Fruit fly (Drosophila melanogaster) whole organism, embryonic: Measurements from ENCODE around the gene CG7065.

Experiments used
- Aef1 ChIP-seq: fragments of 200-800 bp; sonication (Bioruptor generic); IDR thresholded peaks from 3 replicates; pipeline ENCODE4 v1.3.6; 2022; ENCODE audit warnings: missing biosample characterization, missing genetic modification characterization
- Antp ChIP-seq: fragments of 200-800 bp; sonication (Bioruptor generic); optimal IDR thresholded peaks from 3 replicates; lab custom pipeline; 2016; ENCODE audit warnings: missing biosample characterization, missing genetic modification characterization
- B-H2 ChIP-seq: fragments of 200-800 bp; sonication (Bioruptor generic); optimal IDR thresholded peaks from 2 replicates; lab custom pipeline; 2018; ENCODE audit warnings: missing biosample characterization, mild to moderate bottlenecking, missing genetic modification characterization
- CG10565 ChIP-seq: fragments of 200-800 bp; sonication (Bioruptor generic); optimal IDR thresholded peaks from 3 replicates; lab custom pipeline; 2016; ENCODE audit warnings: missing biosample characterization, mild to moderate bottlenecking, missing genetic modification characterization
- CG10654 ChIP-seq: fragments of 200-800 bp; sonication (Bioruptor generic); optimal IDR thresholded peaks from 2 replicates; lab custom pipeline; 2016; ENCODE audit warnings: missing biosample characterization, missing genetic modification characterization
- CG10959 ChIP-seq: fragments of 200-800 bp; sonication (Bioruptor generic); IDR thresholded peaks from 2 replicates; pipeline ENCODE4 v1.3.6; 2022; ENCODE audit warnings: missing biosample characterization, missing genetic modification characterization
- CG11398 ChIP-seq: fragments of 200-800 bp; sonication (Bioruptor generic); optimal IDR thresholded peaks from 2 replicates; lab custom pipeline; 2016; ENCODE audit warnings: missing biosample characterization, missing genetic modification characterization
- CG12236 ChIP-seq: fragments of 200-800 bp; sonication (Bioruptor generic); optimal IDR thresholded peaks from 2 replicates; lab custom pipeline; 2016; ENCODE audit warnings: missing biosample characterization, missing genetic modification characterization
- CG12744 ChIP-seq: fragments of 200-800 bp; sonication (Bioruptor generic); optimal IDR thresholded peaks from 2 replicates; lab custom pipeline; 2016; ENCODE audit warnings: missing biosample characterization, missing genetic modification characterization
- CG13775 ChIP-seq: fragments of 200-800 bp; sonication (Bioruptor generic); optimal IDR thresholded peaks from 3 replicates; lab custom pipeline; 2017; ENCODE audit warnings: missing biosample characterization, mild to moderate bottlenecking, missing genetic modification characterization
- CG14441 ChIP-seq: fragments of 200-800 bp; sonication (Bioruptor generic); IDR thresholded peaks from 2 replicates; pipeline ENCODE4 v1.3.6; 2022; ENCODE audit warnings: missing biosample characterization, missing genetic modification characterization
- CG14860 ChIP-seq: fragments of 200-800 bp; sonication (Bioruptor generic); IDR thresholded peaks from 3 replicates; pipeline ENCODE4 v1.3.6; 2022; ENCODE audit warnings: missing biosample characterization, missing genetic modification characterization; ENCODE audit not compliant: partially characterized antibody
- CG15011 ChIP-seq: fragments of 200-800 bp; sonication (Bioruptor generic); optimal IDR thresholded peaks from 3 replicates; lab custom pipeline; 2018; ENCODE audit warnings: missing biosample characterization, mild to moderate bottlenecking, missing genetic modification characterization
- CG15479 ChIP-seq: fragments of 200-800 bp; sonication (Bioruptor generic); optimal IDR thresholded peaks from 3 replicates; lab custom pipeline; 2019; ENCODE audit warnings: missing biosample characterization, mild to moderate bottlenecking, missing genetic modification characterization, moderate library complexity
- CG16815 ChIP-seq: fragments of 200-800 bp; sonication (Bioruptor generic); optimal IDR thresholded peaks from 3 replicates; lab custom pipeline; 2017; ENCODE audit warnings: missing biosample characterization, mild to moderate bottlenecking, missing genetic modification characterization
- CG17361 ChIP-seq: fragments of 200-800 bp; sonication (Bioruptor generic); IDR thresholded peaks from 3 replicates; pipeline ENCODE4 v1.3.6; 2022; ENCODE audit warnings: missing biosample characterization, missing genetic modification characterization
- CG18262 ChIP-seq: fragments of 200-800 bp; optimal IDR thresholded peaks from 3 replicates; lab custom pipeline; 2019; ENCODE audit warnings: missing biosample characterization, mild to moderate bottlenecking, missing genetic modification characterization, moderate library complexity
- CG18599 ChIP-seq: fragments of 200-800 bp; sonication (Bioruptor generic); optimal IDR thresholded peaks from 3 replicates; lab custom pipeline; 2017; ENCODE audit warnings: missing biosample characterization, missing genetic modification characterization, mild to moderate bottlenecking, moderate library complexity, missing genetic modification reagents
- CG42726 ChIP-seq: fragments of 200-800 bp; sonication (Bioruptor generic); IDR thresholded peaks from 2 replicates; pipeline ENCODE4 v1.3.6; 2022; ENCODE audit warnings: missing biosample characterization, missing genetic modification characterization; ENCODE audit not compliant: partially characterized antibody
- CG6254 ChIP-seq: fragments of 200-800 bp; sonication (Bioruptor generic); optimal IDR thresholded peaks from 3 replicates; lab custom pipeline; 2017; ENCODE audit warnings: mild to moderate bottlenecking, missing biosample characterization, missing genetic modification reagents, missing genetic modification characterization
- CG6689 ChIP-seq: fragments of 200-800 bp; sonication (Bioruptor generic); IDR thresholded peaks from 2 replicates; pipeline ENCODE4 v1.3.6; 2022; ENCODE audit warnings: missing biosample characterization, missing genetic modification characterization
- CG7357 ChIP-seq: fragments of 200-800 bp; sonication (Bioruptor generic); IDR thresholded peaks from 3 replicates; pipeline ENCODE4 v1.3.6; 2022; ENCODE audit warnings: missing biosample characterization, missing genetic modification characterization
- CG7963 ChIP-seq: fragments of 200-800 bp; sonication (Bioruptor generic); IDR thresholded peaks from 3 replicates; pipeline ENCODE4 v1.3.6; 2022; ENCODE audit warnings: missing biosample characterization, missing genetic modification characterization; ENCODE audit not compliant: partially characterized antibody
- CG9609 ChIP-seq: fragments of 200-800 bp; sonication (Bioruptor generic); optimal IDR thresholded peaks from 3 replicates; lab custom pipeline; 2016; ENCODE audit warnings: missing biosample characterization, missing genetic modification characterization
- CG9817 ChIP-seq: fragments of 200-800 bp; sonication (Bioruptor generic); optimal IDR thresholded peaks from 2 replicates; lab custom pipeline; 2018; ENCODE audit warnings: missing biosample characterization, mild to moderate bottlenecking, missing genetic modification characterization, moderate library complexity
- Doc3 ChIP-seq: fragments of 200-800 bp; sonication (Bioruptor generic); IDR thresholded peaks from 3 replicates; pipeline ENCODE4 v1.3.6; 2022; ENCODE audit warnings: missing biosample characterization, missing genetic modification characterization; ENCODE audit not compliant: partially characterized antibody
- Dp ChIP-seq: fragments of 200-800 bp; sonication (Bioruptor generic); optimal IDR thresholded peaks from 2 replicates; lab custom pipeline; 2018; ENCODE audit warnings: missing biosample characterization, mild to moderate bottlenecking, missing genetic modification characterization, moderate library complexity
- Dref ChIP-seq: fragments of 200-800 bp; sonication (Bioruptor generic); IDR thresholded peaks from 2 replicates; pipeline ENCODE4 v1.3.6; 2022; ENCODE audit warnings: missing biosample characterization, missing genetic modification characterization
- Eip74EF ChIP-seq, 2 experiments: fragments of 200-800 bp in 1 of 2; fragments of >200 bp in 1 of 2; sonication (Bioruptor generic) in 1 of 2; optimal IDR thresholded peaks; 2 replicates each; lab custom pipeline; 2017 to 2019; ENCODE audit warnings: missing biosample characterization in 2 of 2, missing genetic modification characterization in 2 of 2, mild to moderate bottlenecking in 1 of 2, moderate library complexity in 1 of 2
- Meics ChIP-seq: fragments of 200-800 bp; sonication (Bioruptor generic); optimal IDR thresholded peaks from 2 replicates; lab custom pipeline; 2017; ENCODE audit warnings: missing biosample characterization, mild to moderate bottlenecking, missing genetic modification characterization
- Six4 ChIP-seq: fragments of 200-800 bp; sonication (Bioruptor generic); optimal IDR thresholded peaks from 2 replicates; lab custom pipeline; 2016; ENCODE audit warnings: missing biosample characterization, missing genetic modification characterization
- Sox100B ChIP-seq: fragments of 200-800 bp; sonication (Bioruptor generic); optimal IDR thresholded peaks from 3 replicates; lab custom pipeline; 2018; ENCODE audit warnings: missing biosample characterization, mild to moderate bottlenecking, missing genetic modification characterization
- Xbp1 ChIP-seq: fragments of 200-800 bp; sonication (Bioruptor generic); optimal IDR thresholded peaks from 3 replicates; lab custom pipeline; 2016; ENCODE audit warnings: missing biosample characterization, mild to moderate bottlenecking, missing genetic modification characterization
- bsh ChIP-seq, 2 experiments: fragments of 200-800 bp; sonication (Bioruptor generic); optimal IDR thresholded peaks; 2 replicates each; lab custom pipeline; 2017 to 2018; ENCODE audit warnings: mild to moderate bottlenecking in 2 of 2, missing biosample characterization in 2 of 2, missing genetic modification characterization in 2 of 2, moderate library complexity in 1 of 2
- da ChIP-seq: fragments of 200-800 bp; sonication (Bioruptor generic); optimal IDR thresholded peaks from 2 replicates; lab custom pipeline; 2016; ENCODE audit warnings: missing biosample characterization, missing genetic modification characterization
- dmrt99B ChIP-seq: fragments of 200-800 bp; sonication (Bioruptor generic); optimal IDR thresholded peaks from 2 replicates; lab custom pipeline; 2018; ENCODE audit warnings: missing biosample characterization, mild to moderate bottlenecking, missing genetic modification characterization, moderate library complexity
- fu2 ChIP-seq: fragments of 200-800 bp; sonication (Bioruptor generic); optimal IDR thresholded peaks from 2 replicates; lab custom pipeline; 2016; ENCODE audit warnings: missing biosample characterization, missing genetic modification characterization
- grn ChIP-seq: fragments of 200-800 bp; sonication (Bioruptor generic); optimal IDR thresholded peaks from 3 replicates; lab custom pipeline; 2017; ENCODE audit warnings: missing biosample characterization, missing genetic modification characterization
- hkb ChIP-seq, 2 experiments: fragments of 200-800 bp in 1 of 2; fragments of >200 bp in 1 of 2; sonication (Bioruptor generic) in 1 of 2; IDR thresholded peaks in 1 of 2; optimal IDR thresholded peaks in 1 of 2; 2 replicates each; pipeline versions ENCODE4 v1.3.6 to Lab custom; 2017 to 2022; ENCODE audit warnings: missing biosample characterization in 1 of 2, missing genetic modification characterization in 1 of 2
- inv ChIP-seq: fragments of 200-800 bp; sonication (Bioruptor generic); IDR thresholded peaks from 2 replicates; pipeline ENCODE4 v1.3.6; 2022; ENCODE audit warnings: missing biosample characterization, missing genetic modification characterization; ENCODE audit not compliant: partially characterized antibody
- jumu ChIP-seq: fragments of 200-800 bp; sonication (Bioruptor generic); optimal IDR thresholded peaks from 3 replicates; lab custom pipeline; 2016; ENCODE audit warnings: missing biosample characterization, missing genetic modification characterization
- lbe ChIP-seq: fragments of 200-800 bp; sonication (Bioruptor generic); optimal IDR thresholded peaks from 2 replicates; lab custom pipeline; 2016; ENCODE audit warnings: missing biosample characterization, mild to moderate bottlenecking, missing genetic modification characterization
- shn ChIP-seq: fragments of 200-800 bp; sonication (Bioruptor generic); optimal IDR thresholded peaks from 3 replicates; lab custom pipeline; 2016; ENCODE audit warnings: missing biosample characterization, missing genetic modification characterization
- sr ChIP-seq: fragments of 200-800 bp; sonication (Bioruptor generic); IDR thresholded peaks from 3 replicates; pipeline ENCODE4 v1.3.6; 2022; ENCODE audit warnings: missing biosample characterization, missing genetic modification characterization
- tna ChIP-seq: fragments of 200-800 bp; sonication (Bioruptor generic); IDR thresholded peaks from 2 replicates; pipeline ENCODE4 v1.3.6; 2022; ENCODE audit warnings: missing biosample characterization, missing genetic modification characterization; ENCODE audit not compliant: partially characterized antibody
- vvl ChIP-seq: fragments of 200-800 bp; sonication (Bioruptor generic); IDR thresholded peaks from 2 replicates; pipeline ENCODE4 v1.3.6; 2022; ENCODE audit warnings: missing biosample characterization, missing genetic modification characterization
- zen ChIP-seq: fragments of 200-800 bp; sonication (Bioruptor generic); optimal IDR thresholded peaks from 3 replicates; lab custom pipeline; 2018; ENCODE audit warnings: missing biosample characterization, mild to moderate bottlenecking, missing genetic modification characterization, moderate library complexity
- zen2 ChIP-seq: fragments of 200-800 bp; sonication (Bioruptor generic); IDR thresholded peaks from 3 replicates; pipeline ENCODE4 v1.3.6; 2022; ENCODE audit warnings: missing biosample characterization, missing genetic modification characterization; ENCODE audit not compliant: partially characterized antibody

Gene CG7065

DNA sequence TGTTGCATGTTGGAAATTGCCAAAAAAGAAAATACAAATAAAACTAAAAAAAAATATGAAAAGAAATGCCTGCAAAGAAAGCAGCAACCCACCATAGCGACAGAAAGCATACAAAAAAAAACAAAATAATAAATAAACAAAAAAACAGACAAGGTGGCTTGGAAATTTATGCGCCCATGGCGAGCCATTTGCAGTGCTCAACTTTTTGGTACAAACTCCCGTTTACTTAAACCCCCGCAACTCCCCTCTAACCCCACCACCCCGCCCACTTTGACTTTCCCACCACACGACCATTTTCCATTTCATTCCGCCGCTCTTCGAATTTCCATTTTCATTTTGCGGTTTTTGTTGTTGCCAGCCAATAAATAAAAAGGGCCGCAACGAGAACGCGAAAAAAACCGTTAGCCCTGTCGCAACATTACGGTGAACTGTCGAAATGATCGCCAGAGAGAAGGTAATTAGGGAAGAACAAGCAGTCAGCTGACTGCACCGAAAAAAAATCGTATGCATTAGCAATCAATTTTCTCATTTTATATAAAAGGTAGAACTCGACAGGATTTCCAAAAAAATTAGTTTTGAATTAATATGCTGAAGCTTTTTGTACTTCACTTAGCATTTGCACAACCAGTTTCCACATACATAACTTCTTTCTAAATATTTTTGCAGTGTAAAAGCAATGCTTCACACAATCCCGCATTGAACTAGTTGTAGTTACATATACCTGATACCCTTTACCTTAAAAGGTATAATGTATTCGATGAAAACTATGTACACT lies 5.3 kb upstream of the CG7065 start (continued):
- TF ChIP-seq fu2 (GFP tag; lab: Kevin White, UChicago) (peak; percentile 26), CG14441 (GFP tag; lab: Robert Waterston, UW) (peak; percentile 47; the same call in 1 of the 2 replicates), CG17361 (GFP tag; lab: Robert Waterston, UW) (peak; percentile 65), lbe (no peak), bsh (GFP tag; optimal IDR thresholded peaks at IDR 0.05; lab: Kevin White, UChicago) (peak in 1 of 2 experiments; percentile 61), CG6254 (GFP tag; lab: Kevin White, UChicago) (no peak), shn (GFP tag; lab: Kevin White, UChicago) (peak; percentile 32), CG12236 (GFP tag; lab: Kevin White, UChicago) (peak; percentile 26), CG13775 (GFP tag; lab: Kevin White, UChicago) (peak; percentile 16), zen (peak; percentile 60), Dp (GFP tag; lab: Kevin White, UChicago) (no peak), Sox100B (peak; percentile 16), zen2 (no peak), CG10654 (GFP tag; lab: Kevin White, UChicago) (peak; percentile 36), vvl (peak; percentile 62), Antp (GFP tag; lab: Kevin White, UChicago) (peak; percentile 39), CG42726 (no peak), grn (GFP tag; lab: Kevin White, UChicago) (no peak), CG9609 (GFP tag; lab: Kevin White, UChicago) (peak; percentile 46), Six4 (GFP tag; lab: Kevin White, UChicago) (no peak), CG14860 (no peak), CG11398 (GFP tag; lab: Kevin White, UChicago) (peak; percentile 10), CG7963 (GFP tag; lab: Robert Waterston, UW) (no peak), Xbp1 (GFP tag; lab: Kevin White, UChicago) (peak; percentile 55), CG18599 (peak; percentile 51), Doc3 (GFP tag; lab: Robert Waterston, UW) (no peak), CG6689 (GFP tag; lab: Robert Waterston, UW) (peak; percentile 35; the same call in 1 of the 2 replicates), CG10959 (GFP tag; lab: Robert Waterston, UW) (no peak), da (GFP tag; lab: Kevin White, UChicago) (no peak), hkb (optimal IDR thresholded peaks at IDR 0.05; lab: Kevin White, UChicago) (no peak), hkb (GFP tag; IDR thresholded peaks at IDR 0.05; lab: Robert Waterston, UW) (peak; percentile 62), CG12744 (no peak), Eip74EF (GFP tag; optimal IDR thresholded peaks at IDR 0.05; lab: Kevin White, UChicago) (peak in 1 of 2 experiments; percentile 17), sr (GFP tag; lab: Robert Waterston, UW) (no peak), Meics (peak; percentile 45), CG7357 (GFP tag; lab: Robert Waterston, UW) (no peak), jumu (GFP tag; lab: Kevin White, UChicago) (peak; percentile 24), CG16815 (GFP tag; lab: Kevin White, UChicago) (peak; percentile 27), CG15479 (no peak), CG15011 (GFP tag; lab: Kevin White, UChicago) (no peak), dmrt99B (tag; lab: Kevin White, UChicago) (peak; percentile 73), CG18262 (tag; lab: Kevin White, UChicago) (peak; percentile 56), Aef1 (no peak), Dref (GFP tag; lab: Robert Waterston, UW) (no peak), B-H2 (no peak), CG10565 (GFP tag; lab: Kevin White, UChicago) (no peak), inv (GFP tag; lab: Robert Waterston, UW) (no peak), tna (no peak), CG9817 (tag; lab: Kevin White, UChicago) (peak; percentile 14)
